Worm (Caenorhabditis elegans) whole organism, young adult: ENCODE results near the gene C04G2.10.

ENCODE experiments used
- B0019.2 ChIP-seq: fragments of 200-800 bp; sonication (Bioruptor generic); conservative IDR thresholded peaks from 2 replicates; pipeline ENCODE4 v1.3.6; 2022; ENCODE audit warnings: missing genetic modification reagents, missing genetic modification characterization, missing compliant biosample characterization
- F23B12.7 ChIP-seq: sonication (generic microtip); optimal IDR thresholded peaks from 2 replicates; lab custom pipeline; 2017; ENCODE audit warnings: missing genetic modification characterization, mild to moderate bottlenecking, missing compliant biosample characterization, antibody characterized with exemption, moderate library complexity; ENCODE audit not compliant: insufficient read depth
- F57C9.4 ChIP-seq: sonication (generic microtip); optimal IDR thresholded peaks from 2 replicates; lab custom pipeline; 2017; ENCODE audit warnings: mild to moderate bottlenecking, missing genetic modification characterization, missing compliant biosample characterization
- ZK185.1 ChIP-seq: sonication (generic microtip); optimal IDR thresholded peaks from 2 replicates; lab custom pipeline; 2016; ENCODE audit warnings: mild to moderate bottlenecking, missing genetic modification characterization, missing compliant biosample characterization; ENCODE audit not compliant: poor library complexity, severe bottlenecking
- akir-1 ChIP-seq: fragments of 200-800 bp; sonication (Bioruptor generic); optimal IDR thresholded peaks from 2 replicates; lab custom pipeline; 2018; ENCODE audit warnings: mild to moderate bottlenecking, missing genetic modification characterization, moderate library complexity, missing compliant biosample characterization
- aptf-3 ChIP-seq: fragments of 200-800 bp; sonication (Bioruptor generic); IDR thresholded peaks from 2 replicates; pipeline ENCODE4 v1.3.6; 2022; ENCODE audit warnings: missing genetic modification characterization, missing compliant biosample characterization
- attf-3 ChIP-seq: fragments of 200-800 bp; sonication (Bioruptor generic); conservative IDR thresholded peaks from 2 replicates; pipeline ENCODE4 v1.3.6; 2022; ENCODE audit warnings: missing genetic modification reagents, missing genetic modification characterization, missing compliant biosample characterization
- bed-1 ChIP-seq: fragments of 200-800 bp; sonication (Bioruptor generic); IDR thresholded peaks from 2 replicates; pipeline ENCODE4 v1.3.6; 2022; ENCODE audit warnings: missing genetic modification reagents, missing genetic modification characterization, missing compliant biosample characterization
- ccch-3 ChIP-seq: fragments of 200-800 bp; sonication (Bioruptor generic); optimal IDR thresholded peaks from 2 replicates; lab custom pipeline; 2018; ENCODE audit warnings: mild to moderate bottlenecking, missing genetic modification characterization, missing compliant biosample characterization
- cebp-1 ChIP-seq, 2 experiments: fragments of 200-800 bp in 1 of 2; sonication (Bioruptor generic) in 1 of 2; sonication (generic microtip) in 1 of 2; IDR thresholded peaks in 1 of 2; optimal IDR thresholded peaks in 1 of 2; 2 replicates each; pipeline versions ENCODE4 v1.3.6 to Lab custom; 2017 to 2022; ENCODE audit warnings: missing compliant biosample characterization in 2 of 2, missing genetic modification characterization in 2 of 2, mild to moderate bottlenecking in 1 of 2, missing genetic modification reagents in 1 of 2, moderate library complexity in 1 of 2
- cebp-2 ChIP-seq: fragments of 200-800 bp; sonication (Bioruptor generic); IDR thresholded peaks from 2 replicates; pipeline ENCODE4 v1.3.6; 2022; ENCODE audit warnings: missing genetic modification characterization, missing compliant biosample characterization
- ceh-100 ChIP-seq: fragments of 200-800 bp; sonication (Bioruptor generic); IDR thresholded peaks from 2 replicates; pipeline ENCODE4 v1.3.6; 2022; ENCODE audit warnings: missing genetic modification reagents, missing genetic modification characterization, missing compliant biosample characterization
- ceh-27 ChIP-seq: fragments of 200-800 bp; sonication (Bioruptor generic); optimal IDR thresholded peaks from 2 replicates; lab custom pipeline; 2018; ENCODE audit warnings: mild to moderate bottlenecking, missing genetic modification characterization, moderate library complexity, missing compliant biosample characterization
- efl-1 ChIP-seq: fragments of 150-350 bp; optimal IDR thresholded peaks from 2 replicates; lab custom pipeline; 2014; ENCODE audit warnings: missing biosample characterization, missing genetic modification reagents, missing genetic modification characterization
- egrh-3 ChIP-seq: fragments of 200-800 bp; sonication (Bioruptor generic); IDR thresholded peaks from 2 replicates; pipeline ENCODE4 v1.3.6; 2022; ENCODE audit warnings: missing genetic modification reagents, missing genetic modification characterization, missing compliant biosample characterization
- ekl-4 ChIP-seq: fragments of 200-800 bp; sonication (Bioruptor generic); IDR thresholded peaks from 2 replicates; pipeline ENCODE4 v1.3.6; 2022; ENCODE audit warnings: missing genetic modification reagents, missing genetic modification characterization, missing compliant biosample characterization
- hmg-1.2 ChIP-seq: fragments of 200-800 bp; sonication (Bioruptor generic); IDR thresholded peaks from 2 replicates; pipeline ENCODE4 v1.3.6; 2022; ENCODE audit warnings: missing genetic modification reagents, missing genetic modification characterization, missing compliant biosample characterization
- hrde-1 ChIP-seq: sonication (generic microtip); optimal IDR thresholded peaks from 2 replicates; lab custom pipeline; 2016; ENCODE audit warnings: missing genetic modification characterization, mild to moderate bottlenecking, missing compliant biosample characterization, moderate library complexity, missing genotype, missing genetic modification reagents, borderline replicate concordance
- hsf-1 ChIP-seq: fragments of 200-800 bp; sonication (Bioruptor generic); IDR thresholded peaks from 2 replicates; pipeline ENCODE4 v1.3.6; 2022; ENCODE audit warnings: missing genetic modification reagents, missing genetic modification characterization, missing compliant biosample characterization
- lag-1 ChIP-seq: fragments of 200-800 bp; sonication (Bioruptor generic); IDR thresholded peaks from 2 replicates; pipeline ENCODE4 v1.3.6; 2022; ENCODE audit warnings: missing genetic modification reagents, missing genetic modification characterization, missing compliant biosample characterization
- let-526 ChIP-seq: fragments of 200-800 bp; sonication (Bioruptor generic); IDR thresholded peaks from 2 replicates; pipeline ENCODE4 v1.3.6; 2022; ENCODE audit warnings: missing genetic modification reagents, missing genetic modification characterization, missing compliant biosample characterization
- let-607 ChIP-seq, 2 experiments: fragments of 200-800 bp in 1 of 2; sonication (Bioruptor generic) in 1 of 2; sonication (generic microtip) in 1 of 2; optimal IDR thresholded peaks; 2 replicates each; lab custom pipeline; 2016 to 2018; ENCODE audit warnings: mild to moderate bottlenecking in 2 of 2, missing compliant biosample characterization in 2 of 2, missing genetic modification characterization in 2 of 2, moderate library complexity in 2 of 2, missing genotype in 1 of 2
- lin-54 ChIP-seq: fragments of 200-800 bp; sonication (Bioruptor generic); optimal IDR thresholded peaks from 2 replicates; lab custom pipeline; 2018; ENCODE audit warnings: mild to moderate bottlenecking, missing genetic modification characterization, missing compliant biosample characterization
- lsl-1 ChIP-seq: fragments of 200-800 bp; sonication (Bioruptor generic); optimal IDR thresholded peaks from 2 replicates; lab custom pipeline; 2018; ENCODE audit warnings: mild to moderate bottlenecking, missing genetic modification characterization, moderate library complexity, missing compliant biosample characterization
- madf-10 ChIP-seq: sonication (generic microtip); optimal IDR thresholded peaks from 2 replicates; lab custom pipeline; 2016; ENCODE audit warnings: mild to moderate bottlenecking, missing genetic modification characterization, missing compliant biosample characterization
- madf-6 ChIP-seq: fragments of 200-800 bp; sonication (Bioruptor generic); IDR thresholded peaks from 2 replicates; pipeline ENCODE4 v1.3.6; 2022; ENCODE audit warnings: missing genetic modification reagents, missing genetic modification characterization, missing compliant biosample characterization
- madf-8 ChIP-seq: fragments of 200-800 bp; sonication (Bioruptor generic); conservative IDR thresholded peaks from 2 replicates; pipeline ENCODE4 v1.3.6; 2022; ENCODE audit warnings: missing genetic modification reagents, missing genetic modification characterization, missing compliant biosample characterization
- mes-4 ChIP-seq: sonication (generic microtip); optimal IDR thresholded peaks from 2 replicates; lab custom pipeline; 2016; ENCODE audit warnings: missing genotype, missing genetic modification characterization, missing compliant biosample characterization
- sdz-38 ChIP-seq: sonication (generic microtip); optimal IDR thresholded peaks from 2 replicates; lab custom pipeline; 2016; ENCODE audit warnings: missing genotype, missing genetic modification characterization, missing compliant biosample characterization
- snpc-1.3 ChIP-seq: sonication (generic microtip); optimal IDR thresholded peaks from 2 replicates; lab custom pipeline; 2017; ENCODE audit warnings: missing genetic modification characterization, mild to moderate bottlenecking, missing compliant biosample characterization, antibody characterized with exemption, moderate library complexity, missing genotype, missing genetic modification reagents; ENCODE audit not compliant: insufficient read depth
- snpc-4 ChIP-seq, 5 experiments: fragments of 150-350 bp in 1 of 5; sonication (generic microtip) in 4 of 5; optimal IDR thresholded peaks; 2 replicates each; lab custom pipeline; 2014 to 2018; ENCODE audit warnings: missing genetic modification characterization in 5 of 5, missing biosample characterization in 3 of 5, antibody characterized with exemption in 2 of 5, mild to moderate bottlenecking in 2 of 5, missing compliant biosample characterization in 2 of 5, missing genotype in 2 of 5, moderate library complexity in 2 of 5, missing genetic modification reagents in 1 of 5
- somi-1 ChIP-seq: fragments of 200-800 bp; sonication (Bioruptor generic); optimal IDR thresholded peaks from 2 replicates; lab custom pipeline; 2018; ENCODE audit warnings: mild to moderate bottlenecking, missing genetic modification characterization, missing compliant biosample characterization
- tbx-9 ChIP-seq: sonication (generic microtip); optimal IDR thresholded peaks from 2 replicates; lab custom pipeline; 2016; ENCODE audit warnings: borderline replicate concordance, missing genetic modification characterization, inconsistent platforms, missing compliant biosample characterization
- ztf-25 ChIP-seq: fragments of 200-800 bp; sonication (Bioruptor generic); IDR thresholded peaks from 2 replicates; pipeline ENCODE4 v1.3.6; 2022; ENCODE audit warnings: missing genetic modification reagents, missing genetic modification characterization, missing compliant biosample characterization
- ztf-26 ChIP-seq: sonication (generic microtip); optimal IDR thresholded peaks from 2 replicates; lab custom pipeline; 2017; ENCODE audit warnings: missing genetic modification characterization, missing compliant biosample characterization
- ztf-28 ChIP-seq: fragments of 200-800 bp; sonication (Bioruptor generic); IDR thresholded peaks from 2 replicates; pipeline ENCODE4 v1.3.6; 2022; ENCODE audit warnings: missing genetic modification reagents, missing genetic modification characterization, missing compliant biosample characterization

C04G2.10 gene

ce11 chrIV:10071121-10071520 is 44.1 kb upstream of the C04G2.10 start:
- peak; percentile 38; the same call in 1 of the 2 replicates for TF ChIP-seq madf-8 (GFP tag; lab: Robert Waterston, UW)
- peak; percentile 42 for TF ChIP-seq efl-1 (GFP tag; lab: Kevin White, UChicago)
- TF ChIP-seq egrh-3: peak; percentile 57; the same call in 1 of the 2 replicates
- TF ChIP-seq madf-6 (GFP tag; lab: Robert Waterston, UW): peak; percentile 75
- TF ChIP-seq, all 124 proteins: peak for 4; not testable (repeated sequence) for 120

ce11 chrIV:10072527-10072926 is 42.7 kb upstream of the C04G2.10 start, which contains the start of gene W01B6.3:
Gene W01B6.3 (minus strand): TSS chrIV:10072627.
- TF ChIP-seq hsf-1 (GFP tag; lab: Robert Waterston, UW): no peak
- no peak for TF ChIP-seq snpc-4 (GFP tag; optimal IDR thresholded peaks at IDR 0.05; lab: Kevin White, UChicago)
- TF ChIP-seq snpc-4 (tag; optimal IDR thresholded peaks at IDR 0.05; lab: Kevin White, UChicago): no peak
- TF ChIP-seq ztf-26 (tag; lab: Kevin White, UChicago): no peak
- no peak for TF ChIP-seq let-526 (GFP tag; lab: Robert Waterston, UW)
- no peak for TF ChIP-seq snpc-1.3 (tag; lab: Kevin White, UChicago)
- no peak for TF ChIP-seq ccch-3 (GFP tag; lab: Kevin White, UChicago)
- TF ChIP-seq ztf-25 (GFP tag; lab: Robert Waterston, UW): no peak
- no peak for TF ChIP-seq tbx-9
- TF ChIP-seq aptf-3 (GFP tag; lab: Robert Waterston, UW): no peak
- no peak for TF ChIP-seq hrde-1 (tag; lab: Kevin White, UChicago)
- TF ChIP-seq lsl-1 (GFP tag; lab: Kevin White, UChicago): no peak
- no peak for TF ChIP-seq somi-1
- TF ChIP-seq ZK185.1 (tag; lab: Kevin White, UChicago): no peak
- TF ChIP-seq bed-1 (GFP tag; lab: Robert Waterston, UW): no peak
- TF ChIP-seq madf-6 (GFP tag; lab: Robert Waterston, UW): no peak
- no peak for TF ChIP-seq attf-3 (GFP tag; lab: Robert Waterston, UW)
- no peak for TF ChIP-seq lag-1

- TF ChIP-seq akir-1: no peak
- no peak for TF ChIP-seq aptf-3 (GFP tag; lab: Robert Waterston, UW)
These were observed 40.2 kb upstream of the C04G2.10 start, which contains the start of the genes ttbk-4 and W01B6.4 for ce11 chrIV:10075034-10075510. Gene ttbk-4 (minus strand): TSS chrIV:10075134. Gene W01B6.4 (plus strand): TSS chrIV:10075460.

ce11 chrIV:10075899-10076298 is 39.3 kb upstream of the C04G2.10 start, which contains the start of gene W01B6.5:
Gene W01B6.5 (plus strand): TSS chrIV:10076199.
- TF ChIP-seq ceh-100 (GFP tag; lab: Robert Waterston, UW) (no peak), cebp-1 (GFP tag; IDR thresholded peaks at IDR 0.05; lab: Robert Waterston, UW) (no peak), cebp-1 (tag; optimal IDR thresholded peaks at IDR 0.05; lab: Kevin White, UChicago) (no peak), B0019.2 (no peak), let-607 (tag; optimal IDR thresholded peaks at IDR 0.05; lab: Kevin White, UChicago) (no peak), akir-1 (no peak), madf-10 (tag; lab: Kevin White, UChicago) (no peak), lin-54 (GFP tag; lab: Kevin White, UChicago) (no peak)

ce11 chrIV:10078003-10078402 is 37.2 kb upstream of the C04G2.10 start:
- TF ChIP-seq ztf-28 (no peak), F57C9.4 (tag; lab: Kevin White, UChicago) (no peak), hmg-1.2 (no peak), mes-4 (tag; lab: Kevin White, UChicago) (no peak), tbx-9 (no peak), ekl-4 (GFP tag; lab: Robert Waterston, UW) (no peak), sdz-38 (no peak), F23B12.7 (tag; lab: Kevin White, UChicago) (no peak), ceh-27 (GFP tag; lab: Kevin White, UChicago) (no peak), cebp-2 (GFP tag; lab: Robert Waterston, UW) (no peak)
